Worm (Caenorhabditis elegans) whole organism, L4 larva: ENCODE results near the gene W07E6.5.

ENCODE experiments used
- D1046.2 ChIP-seq: fragments of 200-800 bp; sonication (Bioruptor generic); IDR thresholded peaks from 2 replicates; pipeline ENCODE4 v1.3.6; 2022; ENCODE audit warnings: missing genetic modification characterization, missing compliant biosample characterization
- F26F4.8 ChIP-seq: fragments of 200-800 bp; sonication (Bioruptor generic); conservative IDR thresholded peaks from 2 replicates; pipeline ENCODE4 v1.3.6; 2022; ENCODE audit warnings: missing genetic modification characterization, missing compliant biosample characterization
- F37D6.2 ChIP-seq: sonication (generic microtip); optimal IDR thresholded peaks from 2 replicates; lab custom pipeline; 2016; ENCODE audit warnings: mild to moderate bottlenecking, missing genetic modification characterization, missing compliant biosample characterization
- Y48G9A.11 ChIP-seq: fragments of 200-800 bp; sonication (Bioruptor generic); IDR thresholded peaks from 2 replicates; pipeline ENCODE4 v1.3.6; 2022; ENCODE audit warnings: missing genetic modification reagents, missing genetic modification characterization, missing compliant biosample characterization
- ZK337.2 ChIP-seq: fragments of 200-800 bp; sonication (Bioruptor generic); IDR thresholded peaks from 2 replicates; pipeline ENCODE4 v1.3.6; 2022; ENCODE audit warnings: missing genetic modification reagents, missing genetic modification characterization, missing compliant biosample characterization
- aha-1 ChIP-seq: fragments of 150-350 bp; peaks from one replicate; lab custom pipeline; 2014; ENCODE audit warnings: missing biosample characterization, missing genetic modification characterization
- ceh-28 ChIP-seq: fragments of 150-350 bp; optimal IDR thresholded peaks from 2 replicates; lab custom pipeline; 2014; ENCODE audit warnings: missing biosample characterization, missing genetic modification reagents, missing genetic modification characterization
- ces-1 ChIP-seq: fragments of 150-350 bp; sonication (generic microtip); optimal IDR thresholded peaks from 4 replicates; lab custom pipeline; 2014; ENCODE audit warnings: missing biosample characterization, missing genetic modification reagents, missing genetic modification characterization
- daf-8 ChIP-seq: fragments of 200-800 bp; sonication (Bioruptor generic); IDR thresholded peaks from 2 replicates; pipeline ENCODE4 v1.3.6; 2022; ENCODE audit warnings: missing genetic modification characterization, missing compliant biosample characterization
- dmd-6 ChIP-seq: fragments of 200-800 bp; sonication (Bioruptor generic); IDR thresholded peaks from 2 replicates; pipeline ENCODE4 v1.3.6; 2022; ENCODE audit warnings: missing genetic modification reagents, missing genetic modification characterization, missing compliant biosample characterization
- dmd-8 ChIP-seq: fragments of 200-800 bp; sonication (Bioruptor generic); IDR thresholded peaks from 2 replicates; pipeline ENCODE4 v1.3.6; 2022; ENCODE audit warnings: missing genetic modification characterization, missing compliant biosample characterization
- dmd-9 ChIP-seq: fragments of 200-800 bp; sonication (Bioruptor generic); IDR thresholded peaks from 2 replicates; pipeline ENCODE4 v1.3.6; 2022; ENCODE audit warnings: missing genetic modification reagents, missing genetic modification characterization, missing compliant biosample characterization
- dpl-1 ChIP-seq: fragments of 150-350 bp; optimal IDR thresholded peaks from 2 replicates; lab custom pipeline; 2014; ENCODE audit warnings: missing biosample characterization, missing genetic modification reagents, missing genetic modification characterization
- duxl-1 ChIP-seq: sonication (generic microtip); optimal IDR thresholded peaks from 2 replicates; lab custom pipeline; 2016; ENCODE audit warnings: mild to moderate bottlenecking, missing genetic modification characterization, moderate library complexity, missing compliant biosample characterization; ENCODE audit not compliant: poor library complexity
- egl-43 ChIP-seq: fragments of 200-800 bp; sonication (Bioruptor generic); IDR thresholded peaks from 2 replicates; pipeline ENCODE4 v1.3.6; 2022; ENCODE audit warnings: missing genetic modification reagents, missing genetic modification characterization, missing compliant biosample characterization
- hif-1 ChIP-seq, 2 experiments: sonication (generic microtip); optimal IDR thresholded peaks; 2 replicates each; lab custom pipeline; 2016 to 2017; ENCODE audit warnings: missing compliant biosample characterization in 2 of 2, missing genetic modification characterization in 2 of 2, missing genetic modification reagents in 2 of 2, missing genotype in 2 of 2, mild to moderate bottlenecking in 1 of 2
- hlh-11 ChIP-seq: fragments of 200-800 bp; sonication (Bioruptor generic); optimal IDR thresholded peaks from 2 replicates; lab custom pipeline; 2018; ENCODE audit warnings: mild to moderate bottlenecking, missing genetic modification characterization, missing compliant biosample characterization
- hlh-30 ChIP-seq: sonication (generic microtip); optimal IDR thresholded peaks from 2 replicates; lab custom pipeline; 2017; ENCODE audit warnings: antibody characterized with exemption, mild to moderate bottlenecking, missing genetic modification characterization, missing compliant biosample characterization; ENCODE audit not compliant: insufficient read depth
- hmg-1.1 ChIP-seq: fragments of 200-800 bp; sonication (Bioruptor generic); IDR thresholded peaks from 2 replicates; pipeline ENCODE4 v1.3.6; 2022; ENCODE audit warnings: missing genetic modification reagents, missing genetic modification characterization, missing compliant biosample characterization
- lin-13 ChIP-seq: fragments of 150-350 bp; optimal IDR thresholded peaks from 2 replicates; lab custom pipeline; 2014; ENCODE audit warnings: missing biosample characterization, missing genetic modification reagents, missing genetic modification characterization
- lin-29 ChIP-seq: fragments of 200-800 bp; sonication (Bioruptor generic); IDR thresholded peaks from 2 replicates; pipeline ENCODE4 v1.3.6; 2022; ENCODE audit warnings: missing genetic modification reagents, missing genetic modification characterization, missing compliant biosample characterization
- lin-38 ChIP-seq: fragments of 200-800 bp; sonication (Bioruptor generic); IDR thresholded peaks from 2 replicates; pipeline ENCODE4 v1.3.6; 2022; ENCODE audit warnings: missing genetic modification reagents, missing genetic modification characterization, missing compliant biosample characterization
- lir-3 ChIP-seq: sonication (generic microtip); optimal IDR thresholded peaks from 2 replicates; lab custom pipeline; 2016; ENCODE audit warnings: mild to moderate bottlenecking, missing genetic modification characterization, missing compliant biosample characterization
- lsy-2 ChIP-seq, 2 experiments: fragments of 150-350 bp in 1 of 2; sonication (generic microtip) in 1 of 2; optimal IDR thresholded peaks; 2 replicates each; lab custom pipeline; 2014 to 2017; ENCODE audit warnings: missing biosample characterization in 2 of 2, missing genetic modification characterization in 2 of 2
- mdl-1 ChIP-seq, 2 experiments: fragments of 150-350 bp in 1 of 2; sonication (generic microtip) in 1 of 2; optimal IDR thresholded peaks; 2 replicates each; lab custom pipeline; 2014 to 2017; ENCODE audit warnings: missing biosample characterization in 2 of 2, missing genetic modification characterization in 2 of 2
- mep-1 ChIP-seq: fragments of 150-350 bp; sonication (generic microtip); optimal IDR thresholded peaks from 3 replicates; lab custom pipeline; 2014; ENCODE audit warnings: missing biosample characterization, missing genetic modification characterization
- mes-2 ChIP-seq: sonication (generic microtip); optimal IDR thresholded peaks from 2 replicates; lab custom pipeline; 2016; ENCODE audit warnings: missing genotype, mild to moderate bottlenecking, missing genetic modification characterization, missing compliant biosample characterization; ENCODE audit not compliant: poor library complexity, severe bottlenecking
- mxl-3 ChIP-seq: fragments of 200-800 bp; sonication (Bioruptor generic); optimal IDR thresholded peaks from 2 replicates; lab custom pipeline; 2018; ENCODE audit warnings: mild to moderate bottlenecking, missing genetic modification characterization, missing compliant biosample characterization
- nhr-11 ChIP-seq: fragments of 150-350 bp; optimal IDR thresholded peaks from 2 replicates; lab custom pipeline; 2014; ENCODE audit warnings: missing biosample characterization, missing genetic modification characterization
- nhr-237 ChIP-seq: sonication (generic microtip); optimal IDR thresholded peaks from 2 replicates; lab custom pipeline; 2017; ENCODE audit warnings: missing biosample characterization, missing genetic modification characterization
- nhr-28 ChIP-seq: fragments of 150-350 bp; optimal IDR thresholded peaks from 2 replicates; lab custom pipeline; 2014; ENCODE audit warnings: missing biosample characterization, missing genetic modification characterization
- nhr-77 ChIP-seq: fragments of 150-350 bp; optimal IDR thresholded peaks from 2 replicates; lab custom pipeline; 2014; ENCODE audit warnings: missing biosample characterization, missing genetic modification characterization
- rbr-2 ChIP-seq: sonication (generic microtip); optimal IDR thresholded peaks from 2 replicates; lab custom pipeline; 2016; ENCODE audit warnings: missing genotype, missing genetic modification characterization, missing compliant biosample characterization
- sdz-12 ChIP-seq: fragments of 200-800 bp; sonication (Bioruptor generic); optimal IDR thresholded peaks from 2 replicates; lab custom pipeline; 2018; ENCODE audit warnings: mild to moderate bottlenecking, missing genetic modification characterization, missing compliant biosample characterization
- set-16 ChIP-seq: fragments of 200-800 bp; sonication (Bioruptor generic); IDR thresholded peaks from 2 replicates; pipeline ENCODE4 v1.3.6; 2022; ENCODE audit warnings: missing genetic modification reagents, missing genetic modification characterization, missing compliant biosample characterization
- skn-1 ChIP-seq: fragments of 150-350 bp; optimal IDR thresholded peaks from 2 replicates; lab custom pipeline; 2014; ENCODE audit warnings: missing biosample characterization, missing genetic modification characterization
- unc-130 ChIP-seq: sonication (generic microtip); optimal IDR thresholded peaks from 2 replicates; lab custom pipeline; 2016; ENCODE audit warnings: missing genetic modification reagents, missing genetic modification characterization, missing compliant biosample characterization
- ztf-11 ChIP-seq: fragments of 150-350 bp; optimal IDR thresholded peaks from 2 replicates; lab custom pipeline; 2014; ENCODE audit warnings: missing biosample characterization, missing genetic modification characterization
- ztf-7 ChIP-seq: fragments of 150-350 bp; optimal IDR thresholded peaks from 2 replicates; lab custom pipeline; 2014; ENCODE audit warnings: missing biosample characterization, missing genetic modification characterization

Gene W07E6.5

ce11 chrII:475312-475711, 2.0 kb downstream of the W07E6.5 start:
- 0 out of 2 replicates have a peak, but pooled peaks have one; percentile 9 for TF ChIP-seq set-16
- no peak for TF ChIP-seq F26F4.8 (GFP tag; lab: Robert Waterston, UW)
- TF ChIP-seq aha-1 (tag; lab: Kevin White, UChicago), result peak; percentile 94

- TF ChIP-seq nhr-77 (tag; lab: Kevin White, UChicago) (peak; percentile 4), skn-1 (tag; lab: Kevin White, UChicago) (no peak), mep-1 (tag; lab: Kevin White, UChicago) (peak; percentile 0), ZK337.2 (GFP tag; lab: Robert Waterston, UW) (0 out of 2 replicates have a peak, but pooled peaks have one; percentile 11), nhr-11 (tag; lab: Kevin White, UChicago) (no peak), nhr-28 (tag; lab: Kevin White, UChicago) (peak; percentile 35), dpl-1 (GFP tag; lab: Kevin White, UChicago) (peak; percentile 40), ztf-7 (tag; lab: Kevin White, UChicago) (no peak), daf-8 (GFP tag; lab: Robert Waterston, UW) (no peak), lsy-2 (tag; optimal IDR thresholded peaks at IDR 0.05; lab: Kevin White, UChicago) (peak in 1 of 2 experiments; percentile 62), dmd-6 (GFP tag; lab: Robert Waterston, UW) (0 out of 2 replicates have a peak, but pooled peaks have one; percentile 21), mxl-3 (GFP tag; lab: Kevin White, UChicago) (peak; percentile 42), unc-130 (GFP tag; lab: Kevin White, UChicago) (peak; percentile 79), hlh-30 (tag; lab: Kevin White, UChicago) (peak; percentile 5), lin-38 (peak; percentile 94), egl-43 (GFP tag; lab: Robert Waterston, UW) (no peak), lin-13 (GFP tag; lab: Kevin White, UChicago) (peak; percentile 55), hlh-11 (peak; percentile 1), mes-2 (peak; percentile 94), rbr-2 (tag; lab: Kevin White, UChicago) (peak; percentile 33), hif-1 (tag; optimal IDR thresholded peaks at IDR 0.05; lab: Kevin White, UChicago) (peak in 1 of 2 experiments; percentile 78), D1046.2 (GFP tag; lab: Robert Waterston, UW) (peak; percentile 79), hmg-1.1 (GFP tag; lab: Robert Waterston, UW) (0 out of 2 replicates have a peak, but pooled peaks have one; percentile 48)
These were observed 2.7 kb downstream of the W07E6.5 start, which contains the start of gene nsun-1 for ce11 chrII:475890-476420. TSS of gene nsun-1 (minus strand) at chrII:475940.

- peak; percentile 21 for TF ChIP-seq mep-1 (tag; lab: Kevin White, UChicago)
- peak; percentile 22 for TF ChIP-seq ces-1 (GFP tag; lab: Kevin White, UChicago)
- no peak for TF ChIP-seq ztf-11
- TF ChIP-seq unc-130 (GFP tag; lab: Kevin White, UChicago), result peak; percentile 9
- TF ChIP-seq lsy-2 (tag; optimal IDR thresholded peaks at IDR 0.05; lab: Kevin White, UChicago), result peak in 1 of 2 experiments; percentile 44
- TF ChIP-seq hif-1 (tag; optimal IDR thresholded peaks at IDR 0.05; lab: Kevin White, UChicago), result peak in 1 of 2 experiments; percentile 71
- peak; percentile 46 for TF ChIP-seq dpl-1 (GFP tag; lab: Kevin White, UChicago)
- peak; percentile 60 for TF ChIP-seq lin-38
- TF ChIP-seq mdl-1 (tag; optimal IDR thresholded peaks at IDR 0.05; lab: Kevin White, UChicago), result no peak
- no peak for TF ChIP-seq sdz-12
These were observed 11.1 kb downstream of the W07E6.5 start, which contains the start of the genes gldi-1 and prp-21 for ce11 chrII:484328-484916. TSS of gene gldi-1 (minus strand) at chrII:484378. TSS of gene prp-21 (plus strand) at chrII:484866.

- TF ChIP-seq skn-1 (tag; lab: Kevin White, UChicago) (no peak), ces-1 (GFP tag; lab: Kevin White, UChicago) (no peak), dmd-8 (GFP tag; lab: Robert Waterston, UW) (no peak), duxl-1 (no peak), lin-29 (no peak), nhr-237 (tag; lab: Kevin White, UChicago) (no peak), F37D6.2 (tag; lab: Kevin White, UChicago) (no peak), ceh-28 (no peak), lir-3 (tag; lab: Kevin White, UChicago) (no peak), dmd-9 (GFP tag; lab: Robert Waterston, UW) (no peak), ZK337.2 (GFP tag; lab: Robert Waterston, UW) (no peak), Y48G9A.11 (GFP tag; lab: Robert Waterston, UW) (no peak), nhr-11 (tag; lab: Kevin White, UChicago) (no peak), dmd-6 (GFP tag; lab: Robert Waterston, UW) (no peak)
These were observed 21.8 kb downstream of the W07E6.5 start, which contains the start of gene sms-5 for ce11 chrII:495124-495523. TSS of gene sms-5 (plus strand) at chrII:495424.
